Fruit fly (Drosophila melanogaster): ENCODE data around the gene Nufip.

Nufip gene

dm6 chr3L:18784562-18784961, 36.4 kb upstream of the Nufip start:
- TF ChIP-seq CG12605 (GFP tag; IDR thresholded peaks at IDR 0.05) = no peak
- TF ChIP-seq CG8301 (tag; optimal IDR thresholded peaks at IDR 0.05) = no peak
- TF ChIP-seq Pif1B (GFP tag; optimal IDR thresholded peaks at IDR 0.05) = no peak
- no peak for TF ChIP-seq gl (tag; optimal IDR thresholded peaks at IDR 0.05)
- no peak for TF ChIP-seq Pif1A (GFP tag; optimal IDR thresholded peaks at IDR 0.05)
- TF ChIP-seq D1 (tag; optimal IDR thresholded peaks at IDR 0.05) = no peak
- TF ChIP-seq rn (GFP tag; IDR thresholded peaks at IDR 0.05) = no peak
- no peak for TF ChIP-seq CG34367 (tag; optimal IDR thresholded peaks at IDR 0.05)
- no peak for TF ChIP-seq Snoo (tag; optimal IDR thresholded peaks at IDR 0.05)
- no peak for TF ChIP-seq CG15710 (tag; optimal IDR thresholded peaks at IDR 0.05)
- no peak for TF ChIP-seq CG17806 (tag; optimal IDR thresholded peaks at IDR 0.05)
- no peak for TF ChIP-seq CG14655 (GFP tag; optimal IDR thresholded peaks at IDR 0.05)
- peak; percentile 78 for TF ChIP-seq CG4496 (GFP tag; IDR thresholded peaks at IDR 0.05)
- TF ChIP-seq CG32121 (GFP tag; IDR thresholded peaks at IDR 0.05) = peak; percentile 60
- TF ChIP-seq fd96Ca (GFP tag; IDR thresholded peaks at IDR 0.05) = peak; percentile 59; the same call in 2 of the 3 replicates
- TF ChIP-seq CG10348 (GFP tag; IDR thresholded peaks at IDR 0.05) = no peak
- TF ChIP-seq EcR (GFP tag; optimal IDR thresholded peaks at IDR 0.05) = no peak
- no peak for TF ChIP-seq Ets98B (GFP tag; IDR thresholded peaks at IDR 0.05)
- no peak for TF ChIP-seq CG9948 (tag; optimal IDR thresholded peaks at IDR 0.05)
- no peak for TF ChIP-seq CG13204 (GFP tag; optimal IDR thresholded peaks at IDR 0.05)
- no peak for TF ChIP-seq CG8159 (tag; optimal IDR thresholded peaks at IDR 0.05)

- no peak for TF ChIP-seq Snoo (tag; optimal IDR thresholded peaks at IDR 0.05)
- TF ChIP-seq CG12605 (GFP tag; IDR thresholded peaks at IDR 0.05) = peak; percentile 50
- TF ChIP-seq CG17806 (tag; optimal IDR thresholded peaks at IDR 0.05) = peak; percentile 31
- no peak for TF ChIP-seq gl (tag; optimal IDR thresholded peaks at IDR 0.05)
- no peak for TF ChIP-seq CG9948 (tag; optimal IDR thresholded peaks at IDR 0.05)
- TF ChIP-seq fd96Ca (GFP tag; IDR thresholded peaks at IDR 0.05) = peak; percentile 80
- peak; percentile 19 for TF ChIP-seq CG8301 (tag; optimal IDR thresholded peaks at IDR 0.05)
- peak; percentile 58 for TF ChIP-seq rn (GFP tag; IDR thresholded peaks at IDR 0.05)
- TF ChIP-seq CG13204 (GFP tag; optimal IDR thresholded peaks at IDR 0.05) = peak; percentile 25
- peak; percentile 51 for TF ChIP-seq CG15710 (tag; optimal IDR thresholded peaks at IDR 0.05)
- TF ChIP-seq CG34367 (tag; optimal IDR thresholded peaks at IDR 0.05) = peak; percentile 29
- TF ChIP-seq CG10348 (GFP tag; IDR thresholded peaks at IDR 0.05) = peak; percentile 37; the same call in 1 of the 2 replicates
- peak; percentile 84 for TF ChIP-seq Ets98B (GFP tag; IDR thresholded peaks at IDR 0.05)
- peak; percentile 35 for TF ChIP-seq CG8159 (tag; optimal IDR thresholded peaks at IDR 0.05)
- TF ChIP-seq Pif1A (GFP tag; optimal IDR thresholded peaks at IDR 0.05) = no peak
- TF ChIP-seq CG14655 (GFP tag; optimal IDR thresholded peaks at IDR 0.05) = peak; percentile 13
- peak; percentile 93 for TF ChIP-seq CG32121 (GFP tag; IDR thresholded peaks at IDR 0.05)
- TF ChIP-seq EcR (GFP tag; optimal IDR thresholded peaks at IDR 0.05) = peak; percentile 6
- peak; percentile 83 for TF ChIP-seq CG4496 (GFP tag; IDR thresholded peaks at IDR 0.05)
- no peak for TF ChIP-seq D1 (tag; optimal IDR thresholded peaks at IDR 0.05)
These were observed 35.4 kb upstream of the Nufip start for dm6 chr3L:18783544-18783943.

dm6 chr3L:18782653-18783052, 34.5 kb upstream of the Nufip start:
- TF ChIP-seq CG4496 (GFP tag; IDR thresholded peaks at IDR 0.05) (no peak), Ets98B (GFP tag; IDR thresholded peaks at IDR 0.05) (no peak), CG14655 (GFP tag; optimal IDR thresholded peaks at IDR 0.05) (no peak), CG17806 (tag; optimal IDR thresholded peaks at IDR 0.05) (no peak), fd96Ca (GFP tag; IDR thresholded peaks at IDR 0.05) (no peak), CG8159 (tag; optimal IDR thresholded peaks at IDR 0.05) (no peak), CG15710 (tag; optimal IDR thresholded peaks at IDR 0.05) (no peak), gl (tag; optimal IDR thresholded peaks at IDR 0.05) (no peak), CG9948 (tag; optimal IDR thresholded peaks at IDR 0.05) (no peak), D1 (tag; optimal IDR thresholded peaks at IDR 0.05) (no peak), CG8301 (tag; optimal IDR thresholded peaks at IDR 0.05) (no peak), EcR (GFP tag; optimal IDR thresholded peaks at IDR 0.05) (no peak), CG12605 (GFP tag; IDR thresholded peaks at IDR 0.05) (no peak), rn (GFP tag; IDR thresholded peaks at IDR 0.05) (no peak), Pif1A (GFP tag; optimal IDR thresholded peaks at IDR 0.05) (no peak), CG32121 (GFP tag; IDR thresholded peaks at IDR 0.05) (no peak), Pif1B (GFP tag; optimal IDR thresholded peaks at IDR 0.05) (no peak), Snoo (tag; optimal IDR thresholded peaks at IDR 0.05) (no peak), CG34367 (tag; optimal IDR thresholded peaks at IDR 0.05) (no peak)

dm6 chr3L:18781653-18782629, 33.8 kb upstream of the Nufip start:
- TF ChIP-seq CG9948 (tag; optimal IDR thresholded peaks at IDR 0.05) (no peak), CG4496 (GFP tag; IDR thresholded peaks at IDR 0.05) (peak; percentile 50), CG8301 (tag; optimal IDR thresholded peaks at IDR 0.05) (no peak), Pif1B (GFP tag; optimal IDR thresholded peaks at IDR 0.05) (no peak), CG12605 (GFP tag; IDR thresholded peaks at IDR 0.05) (no peak), Pif1A (GFP tag; optimal IDR thresholded peaks at IDR 0.05) (peak; percentile 15), CG8159 (tag; optimal IDR thresholded peaks at IDR 0.05) (peak; percentile 51), Ets98B (GFP tag; IDR thresholded peaks at IDR 0.05) (no peak), CG10348 (GFP tag; IDR thresholded peaks at IDR 0.05) (peak; percentile 73; the same call in 1 of the 2 replicates), CG34367 (tag; optimal IDR thresholded peaks at IDR 0.05) (no peak), rn (GFP tag; IDR thresholded peaks at IDR 0.05) (0 out of 2 replicates have a peak, but pooled peaks have one; percentile 2), fd96Ca (GFP tag; IDR thresholded peaks at IDR 0.05) (0 out of 3 replicates have a peak, but pooled peaks have one; percentile 31), CG32121 (GFP tag; IDR thresholded peaks at IDR 0.05) (0 out of 2 replicates have a peak, but pooled peaks have one; percentile 8)
